Fruit fly (Drosophila melanogaster) whole organism, embryonic: ENCODE data around the gene Tailor.

Source experiments
- B-H1 ChIP-seq: fragments of 200-800 bp; sonication (Bioruptor generic); IDR thresholded peaks from 3 replicates; pipeline ENCODE4 v1.3.6; 2022; ENCODE audit warnings: missing biosample characterization, missing genetic modification characterization
- BEAF-32 ChIP-seq: fragments of 200-800 bp; sonication (Bioruptor generic); optimal IDR thresholded peaks from 3 replicates; lab custom pipeline; 2017; ENCODE audit warnings: missing biosample characterization, missing genetic modification characterization, mild to moderate bottlenecking, moderate library complexity, missing genetic modification reagents
- CG11723 ChIP-seq: fragments of 200-800 bp; sonication (Bioruptor generic); optimal IDR thresholded peaks from 2 replicates; lab custom pipeline; 2017; ENCODE audit warnings: missing biosample characterization, mild to moderate bottlenecking, missing genetic modification characterization
- CG12299 ChIP-seq: fragments of 200-800 bp; sonication (Bioruptor generic); optimal IDR thresholded peaks from 2 replicates; lab custom pipeline; 2018; ENCODE audit warnings: missing biosample characterization, mild to moderate bottlenecking, missing genetic modification characterization
- CG14860 ChIP-seq: fragments of 200-800 bp; sonication (Bioruptor generic); IDR thresholded peaks from 3 replicates; pipeline ENCODE4 v1.3.6; 2022; ENCODE audit warnings: missing biosample characterization, missing genetic modification characterization; ENCODE audit not compliant: partially characterized antibody
- CG15011 ChIP-seq: fragments of 200-800 bp; sonication (Bioruptor generic); optimal IDR thresholded peaks from 3 replicates; lab custom pipeline; 2018; ENCODE audit warnings: missing biosample characterization, mild to moderate bottlenecking, missing genetic modification characterization
- CG15514 ChIP-seq: fragments of 200-800 bp; sonication (Bioruptor generic); optimal IDR thresholded peaks from 3 replicates; lab custom pipeline; 2017; ENCODE audit warnings: missing biosample characterization, missing genetic modification characterization, mild to moderate bottlenecking, moderate library complexity, missing genetic modification reagents
- CG1603 ChIP-seq: fragments of 200-800 bp; sonication (Bioruptor generic); optimal IDR thresholded peaks from 2 replicates; lab custom pipeline; 2019; ENCODE audit warnings: missing biosample characterization, mild to moderate bottlenecking, missing genetic modification characterization, moderate library complexity
- CG16779 ChIP-seq: fragments of 200-800 bp; sonication (Bioruptor generic); IDR thresholded peaks from 2 replicates; pipeline ENCODE4 v1.3.6; 2022; ENCODE audit warnings: missing biosample characterization, missing genetic modification characterization
- CG2678 ChIP-seq: fragments of 200-800 bp; sonication (Bioruptor generic); optimal IDR thresholded peaks from 3 replicates; lab custom pipeline; 2019; ENCODE audit warnings: missing biosample characterization, mild to moderate bottlenecking, missing genetic modification characterization, moderate library complexity
- CG3995 ChIP-seq: fragments of 200-800 bp; sonication (Bioruptor generic); optimal IDR thresholded peaks from 3 replicates; lab custom pipeline; 2016; ENCODE audit warnings: missing biosample characterization, missing genetic modification characterization
- CG7987 ChIP-seq: fragments of 200-800 bp; sonication (Bioruptor generic); optimal IDR thresholded peaks from 2 replicates; lab custom pipeline; 2018; ENCODE audit warnings: missing biosample characterization, mild to moderate bottlenecking, missing genetic modification characterization, moderate library complexity
- CG8924 ChIP-seq: fragments of 200-800 bp; optimal IDR thresholded peaks from 3 replicates; lab custom pipeline; 2019; ENCODE audit warnings: missing biosample characterization, mild to moderate bottlenecking, missing genetic modification characterization, moderate library complexity
- CG8944 ChIP-seq: fragments of 200-800 bp; sonication (Bioruptor generic); optimal IDR thresholded peaks from 3 replicates; lab custom pipeline; 2016; ENCODE audit warnings: missing biosample characterization, missing genetic modification characterization
- CkIIα-i1 ChIP-seq: fragments of 200-800 bp; sonication (Bioruptor generic); IDR thresholded peaks from 2 replicates; pipeline ENCODE4 v1.3.6; 2022; ENCODE audit warnings: missing biosample characterization, missing genetic modification characterization
- Dref ChIP-seq: fragments of 200-800 bp; sonication (Bioruptor generic); IDR thresholded peaks from 2 replicates; pipeline ENCODE4 v1.3.6; 2022; ENCODE audit warnings: missing biosample characterization, missing genetic modification characterization
- GATAe ChIP-seq: fragments of 200-800 bp; sonication (Bioruptor generic); conservative IDR thresholded peaks from 2 replicates; pipeline ENCODE4 v1.3.6; 2022; ENCODE audit warnings: missing biosample characterization, missing genetic modification characterization
- H15 ChIP-seq: fragments of 200-800 bp; sonication (Bioruptor generic); IDR thresholded peaks from 3 replicates; pipeline ENCODE4 v1.3.6; 2022; ENCODE audit warnings: missing biosample characterization, missing genetic modification characterization
- Hmr ChIP-seq: fragments of 200-800 bp; sonication (Bioruptor generic); optimal IDR thresholded peaks from 3 replicates; lab custom pipeline; 2017; ENCODE audit warnings: mild to moderate bottlenecking, missing biosample characterization, missing genetic modification reagents, missing genetic modification characterization
- Mad ChIP-seq: fragments of 200-800 bp; sonication (Bioruptor generic); optimal IDR thresholded peaks from 2 replicates; lab custom pipeline; 2016; ENCODE audit warnings: missing biosample characterization, missing genetic modification characterization
- Med ChIP-seq: fragments of 200-800 bp; sonication (Bioruptor generic); peaks from one replicate; lab custom pipeline; 2016; ENCODE audit warnings: missing biosample characterization, missing genetic modification characterization, mild to moderate bottlenecking, inconsistent platforms, moderate library complexity
- Nf-YB ChIP-seq: fragments of 200-800 bp; sonication (Bioruptor generic); optimal IDR thresholded peaks from 3 replicates; lab custom pipeline; 2019; ENCODE audit warnings: missing biosample characterization, mild to moderate bottlenecking, missing genetic modification characterization, moderate library complexity
- YL-1 ChIP-seq: fragments of 200-800 bp; sonication (Bioruptor generic); optimal IDR thresholded peaks from 3 replicates; lab custom pipeline; 2017; ENCODE audit warnings: missing biosample characterization, mild to moderate bottlenecking, missing genetic modification characterization
- abd-A ChIP-seq: fragments of 200-800 bp; sonication (Bioruptor generic); optimal IDR thresholded peaks from 3 replicates; lab custom pipeline; 2019; ENCODE audit warnings: missing biosample characterization, mild to moderate bottlenecking, missing genetic modification characterization, moderate library complexity
- ara ChIP-seq: fragments of 200-800 bp; sonication (Bioruptor generic); IDR thresholded peaks from 2 replicates; pipeline ENCODE4 v1.3.6; 2022; ENCODE audit warnings: missing biosample characterization, missing genetic modification characterization
- ase ChIP-seq: fragments of 200-800 bp; sonication (Bioruptor generic); IDR thresholded peaks from 3 replicates; pipeline ENCODE4 v1.3.6; 2022; ENCODE audit warnings: missing biosample characterization, missing genetic modification characterization
- bigmax ChIP-seq: fragments of 200-800 bp; sonication (Bioruptor generic); optimal IDR thresholded peaks from 2 replicates; lab custom pipeline; 2018; ENCODE audit warnings: missing biosample characterization, mild to moderate bottlenecking, missing genetic modification characterization
- cad ChIP-seq: fragments of >200 bp; optimal IDR thresholded peaks from 2 replicates; lab custom pipeline; 2017; ENCODE audit warnings: missing biosample characterization, missing genetic modification characterization
- cato ChIP-seq: fragments of 200-800 bp; sonication (Bioruptor generic); optimal IDR thresholded peaks from 2 replicates; lab custom pipeline; 2016; ENCODE audit warnings: missing biosample characterization, missing genetic modification characterization, borderline replicate concordance
- crp ChIP-seq, 2 experiments: fragments of 200-800 bp; sonication (Bioruptor generic); optimal IDR thresholded peaks; 2 replicates in 1 of 2; 3 replicates in 1 of 2; lab custom pipeline; 2017; ENCODE audit warnings: missing biosample characterization in 2 of 2, missing genetic modification characterization in 2 of 2, mild to moderate bottlenecking in 1 of 2, moderate library complexity in 1 of 2
- dimm ChIP-seq: fragments of 200-800 bp; sonication (Bioruptor generic); IDR thresholded peaks from 2 replicates; pipeline ENCODE4 v1.3.6; 2022; ENCODE audit warnings: missing biosample characterization, missing genetic modification characterization
- dm ChIP-seq: fragments of 200-800 bp; sonication (Bioruptor generic); optimal IDR thresholded peaks from 3 replicates; lab custom pipeline; 2016; ENCODE audit warnings: missing biosample characterization, missing genetic modification characterization
- eyg ChIP-seq: fragments of 200-800 bp; sonication (Bioruptor generic); optimal IDR thresholded peaks from 3 replicates; lab custom pipeline; 2016; ENCODE audit warnings: missing biosample characterization, missing genetic modification characterization
- kay ChIP-seq: fragments of 200-800 bp; sonication (Bioruptor generic); optimal IDR thresholded peaks from 2 replicates; lab custom pipeline; 2016; ENCODE audit warnings: missing biosample characterization, missing genetic modification characterization
- mld ChIP-seq: fragments of 200-800 bp; sonication (Bioruptor generic); IDR thresholded peaks from 3 replicates; pipeline ENCODE4 v1.3.6; 2022; ENCODE audit warnings: missing biosample characterization, missing genetic modification characterization; ENCODE audit not compliant: partially characterized antibody
- nau ChIP-seq: fragments of 200-800 bp; sonication (Bioruptor generic); optimal IDR thresholded peaks from 3 replicates; lab custom pipeline; 2017; ENCODE audit warnings: missing biosample characterization, mild to moderate bottlenecking, missing genetic modification characterization, missing genetic modification reagents
- nerfin-2 ChIP-seq: fragments of 200-800 bp; sonication (Bioruptor generic); IDR thresholded peaks from 2 replicates; pipeline ENCODE4 v1.3.6; 2022; ENCODE audit warnings: missing biosample characterization, missing genetic modification characterization; ENCODE audit not compliant: partially characterized antibody
- phol ChIP-seq: fragments of 200-800 bp; sonication (Bioruptor generic); optimal IDR thresholded peaks from 3 replicates; lab custom pipeline; 2018; ENCODE audit warnings: missing biosample characterization, mild to moderate bottlenecking, missing genetic modification characterization, moderate library complexity
- pros ChIP-seq: fragments of 200-800 bp; sonication (Bioruptor generic); optimal IDR thresholded peaks from 3 replicates; lab custom pipeline; 2019; ENCODE audit warnings: missing biosample characterization, mild to moderate bottlenecking, missing genetic modification characterization, moderate library complexity
- psq ChIP-seq: fragments of 200-800 bp; sonication (Bioruptor generic); optimal IDR thresholded peaks from 2 replicates; lab custom pipeline; 2017; ENCODE audit warnings: missing biosample characterization, missing genetic modification characterization
- pum ChIP-seq: fragments of 200-800 bp; sonication (Bioruptor generic); optimal IDR thresholded peaks from 2 replicates; lab custom pipeline; 2016; ENCODE audit warnings: missing biosample characterization, missing genetic modification characterization
- row ChIP-seq: fragments of 200-800 bp; sonication (Bioruptor generic); IDR thresholded peaks from 3 replicates; pipeline ENCODE4 v1.3.6; 2022; ENCODE audit warnings: missing biosample characterization, missing genetic modification characterization
- sens ChIP-seq: fragments of 200-800 bp; sonication (Bioruptor generic); peaks from one replicate; lab custom pipeline; 2016; ENCODE audit warnings: missing biosample characterization, missing genetic modification characterization
- zen2 ChIP-seq: fragments of 200-800 bp; sonication (Bioruptor generic); IDR thresholded peaks from 3 replicates; pipeline ENCODE4 v1.3.6; 2022; ENCODE audit warnings: missing biosample characterization, missing genetic modification characterization; ENCODE audit not compliant: partially characterized antibody

The Tailor gene

dm6 chr3R:7102853-7103833 is 17.3 kb upstream of the Tailor start (continued):
- TF ChIP-seq CG7987 (GFP tag; lab: Kevin White, UChicago), result peak; percentile 46
- TF ChIP-seq abd-A (tag; lab: Kevin White, UChicago), result peak; percentile 84
- peak; percentile 5 for TF ChIP-seq YL-1
- TF ChIP-seq ase (GFP tag; lab: Robert Waterston, UW), result no peak
- TF ChIP-seq eyg (GFP tag; lab: Kevin White, UChicago), result no peak
- TF ChIP-seq B-H1 (GFP tag; lab: Robert Waterston, UW), result no peak

- TF ChIP-seq Nf-YB (GFP tag; lab: Kevin White, UChicago), result no peak
- peak; percentile 6 for TF ChIP-seq BEAF-32 (GFP tag; lab: Kevin White, UChicago)
- no peak for TF ChIP-seq sens
- TF ChIP-seq Hmr, result no peak
- TF ChIP-seq kay (GFP tag; lab: Kevin White, UChicago), result no peak
- TF ChIP-seq CG8924 (tag; lab: Kevin White, UChicago), result no peak
- TF ChIP-seq mld, result no peak
- TF ChIP-seq bigmax (GFP tag; lab: Kevin White, UChicago), result peak; percentile 84
- no peak for TF ChIP-seq Mad (GFP tag; lab: Kevin White, UChicago)
- 0 out of 3 replicates have a peak, but pooled peaks have one; percentile 33 for TF ChIP-seq zen2 (GFP tag; lab: Robert Waterston, UW)
- no peak for TF ChIP-seq CG15011 (GFP tag; lab: Kevin White, UChicago)
- 0 out of 3 replicates have a peak, but pooled peaks have one; percentile 18 for TF ChIP-seq row (GFP tag; lab: Robert Waterston, UW)
- TF ChIP-seq CG11723, result no peak
- no peak for TF ChIP-seq GATAe
- TF ChIP-seq pum, result no peak
- TF ChIP-seq CG12299, result no peak
- no peak for TF ChIP-seq CkIIα-i1
- no peak for TF ChIP-seq CG15514
- no peak for TF ChIP-seq CG8944 (GFP tag; lab: Kevin White, UChicago)
- TF ChIP-seq nau (GFP tag; lab: Kevin White, UChicago), result no peak
- TF ChIP-seq pros, result no peak
- no peak for TF ChIP-seq CG2678 (tag; lab: Kevin White, UChicago)
- TF ChIP-seq CG14860 (GFP tag; lab: Robert Waterston, UW), result no peak
- TF ChIP-seq crp (GFP tag; optimal IDR thresholded peaks at IDR 0.05; lab: Kevin White, UChicago), result no peak
- peak; percentile 90 for TF ChIP-seq CG3995
- TF ChIP-seq phol (tag; lab: Kevin White, UChicago), result no peak
- no peak for TF ChIP-seq nerfin-2 (GFP tag; lab: Robert Waterston, UW)
- TF ChIP-seq dm (GFP tag; lab: Kevin White, UChicago), result peak; percentile 74
- TF ChIP-seq psq (GFP tag; lab: Kevin White, UChicago), result no peak
- TF ChIP-seq Med (GFP tag; lab: Kevin White, UChicago), result peak; percentile 15
- no peak for TF ChIP-seq dimm
- TF ChIP-seq CG16779 (GFP tag; lab: Robert Waterston, UW), result no peak
- TF ChIP-seq Dref (GFP tag; lab: Robert Waterston, UW), result no peak
- TF ChIP-seq ara (GFP tag; lab: Robert Waterston, UW), result 0 out of 2 replicates have a peak, but pooled peaks have one; percentile 38
- TF ChIP-seq CG1603, result no peak
- no peak for TF ChIP-seq cato (GFP tag; lab: Kevin White, UChicago)
- no peak for TF ChIP-seq H15 (GFP tag; lab: Robert Waterston, UW)
- no peak for TF ChIP-seq cad (GFP tag; lab: Kevin White, UChicago)
Measured at dm6 chr3R:7094368-7094767, 8.5 kb upstream of the Tailor start.
